Worm (Caenorhabditis elegans): ENCODE data around the gene R03G8.3.

DNA sequence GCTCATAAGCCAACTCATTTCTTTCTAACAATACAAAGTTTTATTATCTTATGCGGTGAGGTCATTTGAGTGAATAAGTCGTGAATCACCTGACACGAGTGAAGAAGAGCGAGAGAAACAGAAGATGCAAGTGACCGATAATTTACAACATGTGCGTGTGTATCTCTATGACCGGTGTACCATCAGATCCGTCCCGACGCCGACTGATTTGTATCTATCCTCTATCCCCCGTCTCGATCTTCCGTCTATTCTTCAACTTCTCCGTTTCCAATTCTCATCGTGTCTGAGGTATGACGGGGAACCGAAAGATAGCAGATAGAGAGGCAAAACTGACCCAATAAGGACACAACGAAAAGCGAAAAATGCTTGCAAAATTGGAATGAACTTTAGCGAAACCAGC lies 50.7 kb downstream of the R03G8.3 start, which contains the start of gene F09A5.3:
- TF ChIP-seq ceh-36 (tag; optimal IDR thresholded peaks at IDR 0.05) (no peak), ceh-13 (GFP tag; optimal IDR thresholded peaks at IDR 0.05) (no peak), ama-1 (optimal IDR thresholded peaks at IDR 0.05) (no peak), ets-7 (tag; optimal IDR thresholded peaks at IDR 0.05) (no peak), scrt-1 (GFP tag; IDR thresholded peaks at IDR 0.05) (no peak), aly-1 (tag; optimal IDR thresholded peaks at IDR 0.05) (no peak), hnd-1 (tag; optimal IDR thresholded peaks at IDR 0.05) (no peak), tbx-11 (GFP tag; IDR thresholded peaks at IDR 0.05) (no peak), sea-1 (GFP tag; conservative IDR thresholded peaks at IDR 0.05) (no peak), B0310.2 (tag; optimal IDR thresholded peaks at IDR 0.05) (no peak), hmg-4 (GFP tag; optimal IDR thresholded peaks at IDR 0.05) (no peak)
